Worm (Caenorhabditis elegans): ENCODE data around the gene C26B2.7.

- TF ChIP-seq T22C8.4 (GFP tag; IDR thresholded peaks at IDR 0.05) (no peak), flt-1 (GFP tag; IDR thresholded peaks at IDR 0.05) (no peak), med-1 (GFP tag; optimal IDR thresholded peaks at IDR 0.05; ENCODE audit: insufficient read depth) (no peak), tab-1 (GFP tag; IDR thresholded peaks at IDR 0.05) (no peak), ztf-23 (GFP tag; IDR thresholded peaks at IDR 0.05) (no peak)
These were observed 45.2 kb downstream of the C26B2.7 start for ce11 chrIV:8061267-8061666.
